Worm (Caenorhabditis elegans): ENCODE measurements around the gene Y12A6A.1.

Gene Y12A6A.1

DNA sequence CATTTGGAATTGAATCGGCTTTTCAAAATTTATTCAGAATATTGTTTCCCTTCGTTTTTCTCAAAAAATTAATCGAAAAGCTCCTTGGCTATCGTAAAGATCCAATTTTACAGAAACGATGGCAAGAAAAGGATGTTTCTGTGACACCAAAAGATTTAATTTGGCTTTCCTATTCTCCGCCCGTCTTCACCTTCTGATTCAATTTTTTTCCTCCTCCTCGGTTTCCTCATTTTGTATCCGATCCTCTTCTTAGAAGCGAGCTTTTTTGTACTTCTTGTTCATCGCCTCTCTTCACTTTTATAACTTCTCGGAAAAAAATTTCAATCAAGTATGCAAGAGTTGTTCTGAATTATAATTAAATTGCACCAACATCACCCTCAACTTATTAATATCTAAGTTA lies 11.5 kb downstream of the Y12A6A.1 start:
- TF ChIP-seq isw-1 (GFP tag; IDR thresholded peaks at IDR 0.05) (no peak), lin-14 (GFP tag; optimal IDR thresholded peaks at IDR 0.05) (peak; percentile 11), tlp-1 (tag; optimal IDR thresholded peaks at IDR 0.05) (no peak), mep-1 (tag; optimal IDR thresholded peaks at IDR 0.05) (no peak), aly-2 (tag; optimal IDR thresholded peaks at IDR 0.05) (no peak), nhr-76 (tag; optimal IDR thresholded peaks at IDR 0.05) (no peak), grh-1 (GFP tag; IDR thresholded peaks at IDR 0.05) (no peak), fkh-10 (GFP tag; optimal IDR thresholded peaks at IDR 0.05) (peak; percentile 53)

DNA sequence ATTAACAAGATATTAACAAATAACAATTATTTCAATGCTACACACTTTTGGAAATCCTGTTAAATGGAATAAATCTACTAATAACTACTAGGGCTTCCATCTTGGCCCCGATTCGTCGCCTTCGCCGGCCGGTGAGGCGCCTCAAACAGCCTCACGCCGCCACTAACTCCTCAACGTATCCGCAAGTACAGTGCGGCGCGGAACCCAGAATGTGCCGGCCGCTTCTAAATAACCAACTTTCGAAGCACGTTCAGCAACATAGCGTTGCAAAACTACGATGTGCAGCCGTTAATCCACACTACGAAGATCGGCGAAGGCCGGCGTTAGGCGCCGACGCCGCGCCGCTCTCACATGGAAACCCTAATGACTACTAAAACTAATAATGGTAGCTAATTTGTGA lies 15.7 kb downstream of the Y12A6A.1 start:
- TF ChIP-seq snpc-4 (tag; optimal IDR thresholded peaks at IDR 0.05), result peak; percentile 73
- no peak for TF ChIP-seq zip-4 (GFP tag; optimal IDR thresholded peaks at IDR 0.05)
- TF ChIP-seq ceh-90 (tag; optimal IDR thresholded peaks at IDR 0.05), result no peak
- TF ChIP-seq rnt-1 (tag; optimal IDR thresholded peaks at IDR 0.05), result peak; percentile 6
- no peak for TF ChIP-seq C34B4.2 (tag; optimal IDR thresholded peaks at IDR 0.05)
- TF ChIP-seq Y116A8C.19 (tag; optimal IDR thresholded peaks at IDR 0.05; ENCODE audit: borderline replicate concordance), result no peak
- TF ChIP-seq pqm-1 (tag; optimal IDR thresholded peaks at IDR 0.05), result no peak
- TF ChIP-seq efl-1 (optimal IDR thresholded peaks at IDR 0.05), result no peak
- TF ChIP-seq efl-1 (GFP tag; optimal IDR thresholded peaks at IDR 0.05 in 1 of 2), result peak in 1 of 2 experiments; percentile 21

DNA sequence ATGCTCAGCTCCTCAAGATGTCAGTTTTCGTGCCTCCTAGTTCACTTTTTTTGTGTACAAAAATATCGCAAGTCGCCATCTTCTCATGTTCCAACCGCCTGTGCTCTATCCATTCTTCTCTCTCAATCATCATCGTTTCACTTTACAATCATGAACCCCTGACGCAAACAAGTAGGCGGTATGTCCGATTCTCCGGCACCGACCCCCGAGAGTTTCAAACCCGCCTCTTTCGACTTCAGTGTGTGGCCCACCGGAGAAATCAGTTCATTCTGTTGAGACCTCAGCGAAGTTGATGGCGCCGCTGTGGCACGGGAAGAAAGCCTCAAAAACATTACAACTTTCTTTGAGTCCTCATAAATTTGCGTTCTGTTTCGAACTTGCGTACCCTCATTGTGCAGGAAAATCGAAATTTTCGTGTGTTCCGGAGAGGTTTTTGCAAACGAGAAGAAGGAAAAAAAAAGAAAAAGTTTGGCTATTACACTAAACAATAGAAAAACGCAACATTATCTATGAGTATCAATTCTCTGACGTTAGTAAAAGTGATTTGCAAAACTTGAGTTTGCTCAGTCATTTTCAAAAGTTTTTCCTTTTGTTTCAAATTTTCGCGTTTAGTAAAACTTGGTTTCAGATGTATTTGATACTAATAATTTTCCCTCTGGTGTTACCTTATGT lies 16.4 kb downstream of the Y12A6A.1 start, which contains the start of gene F54B11.9:
Gene F54B11.9 (plus strand): TSS at position 622 of the 672 bp plus-strand sequence.
- TF ChIP-seq unc-130 (tag; optimal IDR thresholded peaks at IDR 0.05), result no peak
- TF ChIP-seq nhr-20 (tag; optimal IDR thresholded peaks at IDR 0.05), result peak; percentile 18
- TF ChIP-seq egl-13 (tag; optimal IDR thresholded peaks at IDR 0.05), result no peak
- no peak for TF ChIP-seq mab-9 (GFP tag; IDR thresholded peaks at IDR 0.05)
- TF ChIP-seq hlh-17 (GFP tag; optimal IDR thresholded peaks at IDR 0.05; ENCODE audit: borderline replicate concordance), result no peak
- no peak for TF ChIP-seq snpc-4 (tag; optimal IDR thresholded peaks at IDR 0.05)
- TF ChIP-seq fkh-4 (tag; optimal IDR thresholded peaks at IDR 0.05; ENCODE audit: borderline replicate concordance), result no peak
- no peak for TF ChIP-seq ceh-82 (tag; optimal IDR thresholded peaks at IDR 0.05)
- TF ChIP-seq vab-15 (tag; optimal IDR thresholded peaks at IDR 0.05), result no peak
- TF ChIP-seq efl-1 (optimal IDR thresholded peaks at IDR 0.05), result peak in 1 of 2 experiments; percentile 4
- TF ChIP-seq efl-1 (GFP tag; optimal IDR thresholded peaks at IDR 0.05 in 1 of 2), result no peak
- no peak for TF ChIP-seq nhr-12 (tag; optimal IDR thresholded peaks at IDR 0.05)
- TF ChIP-seq elt-2 (tag; optimal IDR thresholded peaks at IDR 0.05), result no peak
- TF ChIP-seq nhr-84 (tag; optimal IDR thresholded peaks at IDR 0.05), result no peak
- TF ChIP-seq C34B4.2 (tag; optimal IDR thresholded peaks at IDR 0.05), result no peak
- TF ChIP-seq zag-1 (tag; optimal IDR thresholded peaks at IDR 0.05), result no peak
- TF ChIP-seq egl-27 (tag; optimal IDR thresholded peaks at IDR 0.05), result no peak
- peak; percentile 57 for TF ChIP-seq nhr-19 (GFP tag; conservative IDR thresholded peaks at IDR 0.05)
- TF ChIP-seq nhr-77 (tag; optimal IDR thresholded peaks at IDR 0.05), result no peak
- no peak for TF ChIP-seq lin-15B (tag; optimal IDR thresholded peaks at IDR 0.05)
- no peak for TF ChIP-seq mef-2 (tag; optimal IDR thresholded peaks at IDR 0.05)
- no peak for TF ChIP-seq lin-13 (GFP tag; optimal IDR thresholded peaks at IDR 0.05)
- no peak for TF ChIP-seq jun-1 (tag; optimal IDR thresholded peaks at IDR 0.05)
- no peak for TF ChIP-seq alr-1 (tag; optimal IDR thresholded peaks at IDR 0.05; ENCODE audit: borderline replicate concordance)
- TF ChIP-seq grh-1 (GFP tag; IDR thresholded peaks at IDR 0.05), result no peak
- TF ChIP-seq blmp-1 (tag; optimal IDR thresholded peaks at IDR 0.05), result no peak
- no peak for TF ChIP-seq skn-1 (tag; optimal IDR thresholded peaks at IDR 0.05)
- TF ChIP-seq fos-1 (tag; optimal IDR thresholded peaks at IDR 0.05), result no peak
- TF ChIP-seq hlh-4 (tag; optimal IDR thresholded peaks at IDR 0.05), result no peak
- no peak for TF ChIP-seq sox-4 (tag; optimal IDR thresholded peaks at IDR 0.05)
- TF ChIP-seq efl-3 (GFP tag; optimal IDR thresholded peaks at IDR 0.05), result no peak
- no peak for TF ChIP-seq F16B12.6 (tag; optimal IDR thresholded peaks at IDR 0.05)
- no peak for TF ChIP-seq ceh-88 (GFP tag; IDR thresholded peaks at IDR 0.05)
- peak; percentile 82 for TF ChIP-seq rnt-1 (tag; optimal IDR thresholded peaks at IDR 0.05)
- peak; percentile 69 for TF ChIP-seq dsc-1 (tag; optimal IDR thresholded peaks at IDR 0.05)
- no peak for TF ChIP-seq ets-5 (GFP tag; IDR thresholded peaks at IDR 0.05)
- TF ChIP-seq unc-98 (GFP tag; IDR thresholded peaks at IDR 0.05), result 0 out of 2 replicates have a peak, but pooled peaks have one; percentile 35
- no peak for TF ChIP-seq lin-35 (GFP tag; optimal IDR thresholded peaks at IDR 0.05)
- no peak for TF ChIP-seq fkh-10 (GFP tag; optimal IDR thresholded peaks at IDR 0.05)
